Worm (Caenorhabditis elegans) whole organism, young adult: ENCODE measurements around the gene rpb-11.

Experiments
- B0336.3 ChIP-seq: fragments of 200-800 bp; sonication (Bioruptor generic); IDR thresholded peaks from 2 replicates; pipeline ENCODE4 v1.3.6; 2022; ENCODE audit warnings: missing genetic modification characterization, missing compliant biosample characterization
- F37B4.10 ChIP-seq: fragments of 200-800 bp; sonication (Bioruptor generic); IDR thresholded peaks from 2 replicates; pipeline ENCODE4 v1.3.6; 2022; ENCODE audit warnings: missing genetic modification characterization, missing compliant biosample characterization
- F39B2.1 ChIP-seq: fragments of 200-800 bp; sonication (Bioruptor generic); IDR thresholded peaks from 2 replicates; pipeline ENCODE4 v1.3.6; 2022; ENCODE audit warnings: missing genetic modification reagents, missing genetic modification characterization, missing compliant biosample characterization
- K12H6.12 ChIP-seq: fragments of 200-800 bp; sonication (Bioruptor generic); optimal IDR thresholded peaks from 2 replicates; lab custom pipeline; 2018; ENCODE audit warnings: mild to moderate bottlenecking, missing genetic modification characterization, missing compliant biosample characterization
- T07F8.4 ChIP-seq: sonication (generic microtip); optimal IDR thresholded peaks from 2 replicates; lab custom pipeline; 2016; ENCODE audit warnings: mild to moderate bottlenecking, missing genetic modification characterization, moderate library complexity, missing compliant biosample characterization
- T26A5.8 ChIP-seq: sonication (generic microtip); optimal IDR thresholded peaks from 2 replicates; lab custom pipeline; 2016; ENCODE audit warnings: missing genetic modification characterization, missing compliant biosample characterization
- Y67H2A.10 ChIP-seq: fragments of 200-800 bp; sonication (Bioruptor generic); conservative IDR thresholded peaks from 2 replicates; pipeline ENCODE4 v1.3.6; 2022; ENCODE audit warnings: missing genetic modification reagents, missing genetic modification characterization, missing compliant biosample characterization
- Y95B8A.8 ChIP-seq: fragments of 200-800 bp; sonication (Bioruptor generic); IDR thresholded peaks from 2 replicates; pipeline ENCODE4 v1.3.6; 2022; ENCODE audit warnings: missing genetic modification reagents, missing genetic modification characterization, missing compliant biosample characterization
- atf-7 ChIP-seq: sonication (generic microtip); optimal IDR thresholded peaks from 2 replicates; lab custom pipeline; 2017; ENCODE audit warnings: mild to moderate bottlenecking, missing genetic modification characterization, missing compliant biosample characterization
- attf-3 ChIP-seq: fragments of 200-800 bp; sonication (Bioruptor generic); conservative IDR thresholded peaks from 2 replicates; pipeline ENCODE4 v1.3.6; 2022; ENCODE audit warnings: missing genetic modification reagents, missing genetic modification characterization, missing compliant biosample characterization
- ceh-100 ChIP-seq: fragments of 200-800 bp; sonication (Bioruptor generic); IDR thresholded peaks from 2 replicates; pipeline ENCODE4 v1.3.6; 2022; ENCODE audit warnings: missing genetic modification reagents, missing genetic modification characterization, missing compliant biosample characterization
- ceh-91 ChIP-seq: fragments of 200-800 bp; sonication (Bioruptor generic); IDR thresholded peaks from 2 replicates; pipeline ENCODE4 v1.3.6; 2022; ENCODE audit warnings: missing genetic modification reagents, missing genetic modification characterization, missing compliant biosample characterization
- dox-1 ChIP-seq: fragments of 200-800 bp; sonication (Bioruptor generic); IDR thresholded peaks from 2 replicates; pipeline ENCODE4 v1.3.6; 2022; ENCODE audit warnings: missing genetic modification reagents, missing genetic modification characterization, missing compliant biosample characterization
- efl-1 ChIP-seq: fragments of 150-350 bp; optimal IDR thresholded peaks from 2 replicates; lab custom pipeline; 2014; ENCODE audit warnings: missing biosample characterization, missing genetic modification reagents, missing genetic modification characterization
- egrh-3 ChIP-seq: fragments of 200-800 bp; sonication (Bioruptor generic); IDR thresholded peaks from 2 replicates; pipeline ENCODE4 v1.3.6; 2022; ENCODE audit warnings: missing genetic modification reagents, missing genetic modification characterization, missing compliant biosample characterization
- ets-4 ChIP-seq: fragments of 200-800 bp; sonication (Bioruptor generic); optimal IDR thresholded peaks from 2 replicates; lab custom pipeline; 2018; ENCODE audit warnings: mild to moderate bottlenecking, missing genetic modification characterization, missing compliant biosample characterization
- fkh-3 ChIP-seq: sonication (generic microtip); optimal IDR thresholded peaks from 2 replicates; lab custom pipeline; 2016; ENCODE audit warnings: mild to moderate bottlenecking, missing genetic modification characterization, missing compliant biosample characterization
- him-1 ChIP-seq: sonication (generic microtip); optimal IDR thresholded peaks from 2 replicates; lab custom pipeline; 2016; ENCODE audit warnings: missing genotype, missing genetic modification reagents, missing genetic modification characterization, missing compliant biosample characterization
- hlh-26 ChIP-seq: fragments of 200-800 bp; sonication (Bioruptor generic); conservative IDR thresholded peaks from 2 replicates; pipeline ENCODE4 v1.3.6; 2022; ENCODE audit warnings: missing genetic modification reagents, missing genetic modification characterization, missing compliant biosample characterization
- hrde-1 ChIP-seq: sonication (generic microtip); optimal IDR thresholded peaks from 2 replicates; lab custom pipeline; 2016; ENCODE audit warnings: missing genetic modification characterization, mild to moderate bottlenecking, missing compliant biosample characterization, moderate library complexity, missing genotype, missing genetic modification reagents, borderline replicate concordance
- lag-1 ChIP-seq: fragments of 200-800 bp; sonication (Bioruptor generic); IDR thresholded peaks from 2 replicates; pipeline ENCODE4 v1.3.6; 2022; ENCODE audit warnings: missing genetic modification reagents, missing genetic modification characterization, missing compliant biosample characterization
- let-526 ChIP-seq: fragments of 200-800 bp; sonication (Bioruptor generic); IDR thresholded peaks from 2 replicates; pipeline ENCODE4 v1.3.6; 2022; ENCODE audit warnings: missing genetic modification reagents, missing genetic modification characterization, missing compliant biosample characterization
- lin-35 ChIP-seq, 3 experiments: fragments of 150-350 bp in 2 of 3; sonication (generic microtip) in 1 of 3; optimal IDR thresholded peaks; 2 replicates each; lab custom pipeline; 2014 to 2018; ENCODE audit warnings: missing biosample characterization in 3 of 3, missing genetic modification characterization in 3 of 3, missing genetic modification reagents in 3 of 3
- lin-54 ChIP-seq: fragments of 200-800 bp; sonication (Bioruptor generic); optimal IDR thresholded peaks from 2 replicates; lab custom pipeline; 2018; ENCODE audit warnings: mild to moderate bottlenecking, missing genetic modification characterization, missing compliant biosample characterization
- lir-1 ChIP-seq: fragments of 200-800 bp; sonication (Bioruptor generic); conservative IDR thresholded peaks from 2 replicates; pipeline ENCODE4 v1.3.6; 2022; ENCODE audit warnings: missing genetic modification reagents, missing genetic modification characterization, missing compliant biosample characterization
- lsy-27 ChIP-seq: sonication (generic microtip); optimal IDR thresholded peaks from 2 replicates; lab custom pipeline; 2017; ENCODE audit warnings: missing genetic modification characterization, mild to moderate bottlenecking, missing compliant biosample characterization, antibody characterized with exemption, missing genotype, borderline replicate concordance; ENCODE audit not compliant: insufficient read depth
- madf-8 ChIP-seq: fragments of 200-800 bp; sonication (Bioruptor generic); conservative IDR thresholded peaks from 2 replicates; pipeline ENCODE4 v1.3.6; 2022; ENCODE audit warnings: missing genetic modification reagents, missing genetic modification characterization, missing compliant biosample characterization
- mcd-1 ChIP-seq: fragments of 200-800 bp; sonication (Bioruptor generic); IDR thresholded peaks from 2 replicates; pipeline ENCODE4 v1.3.6; 2022; ENCODE audit warnings: missing genetic modification reagents, missing genetic modification characterization, missing compliant biosample characterization
- mel-28 ChIP-seq: sonication (generic microtip); optimal IDR thresholded peaks from 2 replicates; lab custom pipeline; 2016; ENCODE audit warnings: borderline replicate concordance, mild to moderate bottlenecking, missing genetic modification characterization, missing compliant biosample characterization
- nfya-2 ChIP-seq: fragments of 200-800 bp; sonication (Bioruptor generic); IDR thresholded peaks from 2 replicates; pipeline ENCODE4 v1.3.6; 2022; ENCODE audit warnings: missing genetic modification reagents, missing genetic modification characterization, missing compliant biosample characterization
- nfyb-1 ChIP-seq: fragments of 200-800 bp; sonication (Bioruptor generic); IDR thresholded peaks from 2 replicates; pipeline ENCODE4 v1.3.6; 2022; ENCODE audit warnings: missing genetic modification reagents, missing genetic modification characterization, missing compliant biosample characterization
- nhr-120 ChIP-seq: fragments of 200-800 bp; sonication (Bioruptor generic); IDR thresholded peaks from 2 replicates; pipeline ENCODE4 v1.3.6; 2022; ENCODE audit warnings: missing genetic modification characterization, missing compliant biosample characterization
- nhr-179 ChIP-seq: sonication (generic microtip); optimal IDR thresholded peaks from 2 replicates; lab custom pipeline; 2016; ENCODE audit warnings: mild to moderate bottlenecking, missing genetic modification characterization, missing compliant biosample characterization
- nhr-27 ChIP-seq: fragments of 200-800 bp; sonication (Bioruptor generic); optimal IDR thresholded peaks from 2 replicates; lab custom pipeline; 2018; ENCODE audit warnings: mild to moderate bottlenecking, missing genetic modification characterization, moderate library complexity, missing compliant biosample characterization
- pha-4 ChIP-seq: fragments of 150-350 bp; sonication (generic microtip); optimal IDR thresholded peaks from 2 replicates; lab custom pipeline; 2014; ENCODE audit warnings: missing biosample characterization, missing genetic modification reagents, missing genetic modification characterization
- rcor-1 ChIP-seq: fragments of 200-800 bp; sonication (Bioruptor generic); IDR thresholded peaks from 2 replicates; pipeline ENCODE4 v1.3.6; 2022; ENCODE audit warnings: missing genetic modification reagents, missing genetic modification characterization, missing compliant biosample characterization
- rpc-1 ChIP-seq, 2 experiments: fragments of 150-350 bp in 1 of 2; sonication (generic microtip) in 1 of 2; optimal IDR thresholded peaks; 2 replicates each; lab custom pipeline; 2014 to 2018; ENCODE audit warnings: missing biosample characterization in 1 of 2, missing genetic modification characterization in 1 of 2, missing genetic modification reagents in 1 of 2, missing genotype in 1 of 2
- sptf-2 ChIP-seq: fragments of 200-800 bp; sonication (Bioruptor generic); optimal IDR thresholded peaks from 2 replicates; lab custom pipeline; 2018; ENCODE audit warnings: mild to moderate bottlenecking, missing genetic modification characterization, missing compliant biosample characterization
- tbx-9 ChIP-seq: sonication (generic microtip); optimal IDR thresholded peaks from 2 replicates; lab custom pipeline; 2016; ENCODE audit warnings: borderline replicate concordance, missing genetic modification characterization, inconsistent platforms, missing compliant biosample characterization
- xnd-1 ChIP-seq: sonication (generic microtip); optimal IDR thresholded peaks from 2 replicates; lab custom pipeline; 2016; ENCODE audit warnings: missing genotype, missing genetic modification reagents, missing genetic modification characterization, missing compliant biosample characterization
- zfh-2 ChIP-seq: fragments of 200-800 bp; sonication (Bioruptor generic); conservative IDR thresholded peaks from 2 replicates; pipeline ENCODE4 v1.3.6; 2022; ENCODE audit warnings: missing genetic modification reagents, missing genetic modification characterization, missing compliant biosample characterization
- ztf-18 ChIP-seq: sonication (generic microtip); optimal IDR thresholded peaks from 2 replicates; lab custom pipeline; 2016; ENCODE audit warnings: missing genotype, mild to moderate bottlenecking, missing genetic modification characterization, missing compliant biosample characterization
- ztf-22 ChIP-seq: fragments of 200-800 bp; sonication (Bioruptor generic); optimal IDR thresholded peaks from 2 replicates; lab custom pipeline; 2018; ENCODE audit warnings: mild to moderate bottlenecking, missing genetic modification characterization, moderate library complexity, missing compliant biosample characterization
- ztf-26 ChIP-seq: sonication (generic microtip); optimal IDR thresholded peaks from 2 replicates; lab custom pipeline; 2017; ENCODE audit warnings: missing genetic modification characterization, missing compliant biosample characterization
- ztf-6 ChIP-seq: fragments of 200-800 bp; sonication (Bioruptor generic); IDR thresholded peaks from 2 replicates; pipeline ENCODE4 v1.3.6; 2022; ENCODE audit warnings: missing genetic modification reagents, missing genetic modification characterization, missing compliant biosample characterization

rpb-11 gene

DNA sequence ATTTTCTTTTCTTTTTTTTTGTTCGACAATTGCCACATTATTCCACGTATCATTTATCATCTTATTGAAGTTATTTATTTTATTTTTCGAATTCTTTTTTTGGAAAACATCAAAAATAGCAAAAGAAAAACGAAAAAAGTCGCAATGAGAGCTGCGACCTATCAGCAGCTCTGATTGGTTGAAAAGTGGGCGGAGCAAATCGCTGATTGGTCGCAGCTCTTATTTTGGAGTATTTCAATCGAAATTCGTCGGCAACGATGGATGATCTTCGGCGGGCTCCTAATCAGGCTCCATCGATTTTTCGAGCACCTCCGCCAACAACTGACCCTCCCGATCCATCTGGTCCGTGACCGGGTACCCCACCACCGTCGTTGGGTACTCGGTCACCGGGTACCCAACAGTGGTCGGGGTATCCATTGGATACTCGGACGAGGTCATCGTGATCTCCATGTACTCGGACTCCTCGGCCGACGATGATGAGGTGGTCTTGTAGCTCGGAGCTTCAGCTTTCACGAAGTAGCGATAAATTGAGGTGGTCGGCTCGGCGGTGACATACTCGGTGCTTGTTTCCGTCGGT, 30.0 kb downstream of the rpb-11 start:
- no peak for TF ChIP-seq ztf-22 (GFP tag; lab: Kevin White, UChicago)
- 0 out of 2 replicates have a peak, but pooled peaks have one; percentile 11 for TF ChIP-seq mcd-1 (GFP tag; lab: Robert Waterston, UW)
- no peak for TF ChIP-seq efl-1
- peak; percentile 66 for TF ChIP-seq zfh-2 (GFP tag; lab: Robert Waterston, UW)
- TF ChIP-seq him-1 = peak; percentile 15
- peak; percentile 62; the same call in 1 of the 2 replicates for TF ChIP-seq nfya-2 (GFP tag; lab: Robert Waterston, UW)
- TF ChIP-seq attf-3 (GFP tag; lab: Robert Waterston, UW) = no peak
- TF ChIP-seq egrh-3 = peak; percentile 40; the same call in 1 of the 2 replicates
- peak; percentile 94 for TF ChIP-seq nfyb-1 (GFP tag; lab: Robert Waterston, UW)
- no peak for TF ChIP-seq mel-28 (tag; lab: Kevin White, UChicago)

DNA sequence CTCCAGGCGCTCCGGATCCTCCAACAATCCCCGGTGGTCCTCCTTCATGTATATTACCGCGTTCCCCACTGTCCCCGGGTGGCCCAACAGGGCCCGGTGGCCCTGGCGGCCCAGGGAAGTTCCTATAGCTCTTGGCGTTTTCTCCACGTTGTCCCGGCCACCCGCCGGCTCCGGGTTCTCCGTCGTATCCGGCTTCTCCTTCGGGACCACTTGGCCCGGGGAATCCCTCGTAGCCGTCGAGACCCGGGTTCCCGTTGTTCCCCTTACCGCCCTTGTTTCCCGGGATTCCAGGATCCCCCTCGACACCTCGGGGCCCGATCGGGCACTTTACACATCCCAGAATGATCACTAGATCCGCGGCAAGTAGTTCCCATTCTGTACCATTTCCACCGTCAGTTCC, 31.3 kb downstream of the rpb-11 start:
- peak; percentile 89 for TF ChIP-seq egrh-3
- TF ChIP-seq T07F8.4 = no peak
- no peak for TF ChIP-seq Y95B8A.8
- no peak for TF ChIP-seq Y67H2A.10 (GFP tag; lab: Robert Waterston, UW)
- no peak for TF ChIP-seq ztf-26
- TF ChIP-seq nfya-2 (GFP tag; lab: Robert Waterston, UW) = no peak
- no peak for TF ChIP-seq atf-7
- no peak for TF ChIP-seq ets-4 (GFP tag; lab: Kevin White, UChicago)
- no peak for TF ChIP-seq rcor-1 (GFP tag; lab: Robert Waterston, UW)
- TF ChIP-seq lag-1 (GFP tag; lab: Robert Waterston, UW) = no peak
- TF ChIP-seq B0336.3 = no peak
- TF ChIP-seq ztf-18 (tag; lab: Kevin White, UChicago) = no peak
- no peak for TF ChIP-seq ztf-6
- TF ChIP-seq lin-35 (GFP tag; optimal IDR thresholded peaks at IDR 0.05; lab: Kevin White, UChicago) = no peak
- no peak for TF ChIP-seq T26A5.8 (tag; lab: Kevin White, UChicago)
- 0 out of 2 replicates have a peak, but pooled peaks have one; percentile 39 for TF ChIP-seq F37B4.10 (GFP tag; lab: Robert Waterston, UW)
- TF ChIP-seq lsy-27 = no peak
- TF ChIP-seq lir-1 (GFP tag; lab: Robert Waterston, UW) = no peak
- TF ChIP-seq ztf-22 (GFP tag; lab: Kevin White, UChicago) = no peak
- no peak for TF ChIP-seq pha-4
- TF ChIP-seq nhr-179 = no peak
- no peak for TF ChIP-seq ceh-100 (GFP tag; lab: Robert Waterston, UW)
- no peak for TF ChIP-seq hlh-26
- TF ChIP-seq zfh-2 (GFP tag; lab: Robert Waterston, UW) = peak; percentile 87

DNA sequence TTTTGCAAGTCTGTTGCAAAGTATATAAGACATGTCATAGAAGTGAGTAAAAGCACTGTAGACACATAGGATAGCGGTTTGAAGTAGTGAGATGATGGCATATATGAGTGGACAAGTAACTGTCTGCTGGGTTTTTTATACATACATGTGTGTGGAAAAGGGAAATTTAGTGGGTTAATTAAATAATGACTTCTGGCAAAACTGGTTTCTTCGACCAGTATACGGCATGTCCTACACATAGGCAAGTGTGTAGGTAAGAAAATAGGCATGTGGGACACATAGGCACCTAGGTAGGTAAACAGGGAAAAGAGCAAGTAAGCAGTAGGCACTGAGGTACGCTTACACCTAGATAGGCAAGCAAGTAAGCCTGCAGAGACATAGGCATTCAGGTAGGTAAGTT, 34.7 kb downstream of the rpb-11 start, which contains the start of gene col-87:
Gene col-87 (minus strand): TSS at position 101 of the 400 bp plus-strand sequence.
- TF ChIP-seq sptf-2 (GFP tag; lab: Kevin White, UChicago) (no peak), ceh-91 (no peak), F39B2.1 (GFP tag; lab: Robert Waterston, UW) (no peak), let-526 (GFP tag; lab: Robert Waterston, UW) (no peak), hrde-1 (no peak), lag-1 (GFP tag; lab: Robert Waterston, UW) (no peak), xnd-1 (tag; lab: Kevin White, UChicago) (no peak), lin-54 (GFP tag; lab: Kevin White, UChicago) (no peak), lin-35 (GFP tag; optimal IDR thresholded peaks at IDR 0.05; lab: Kevin White, UChicago) (no peak), nhr-120 (GFP tag; lab: Robert Waterston, UW) (no peak), nhr-27 (no peak), tbx-9 (tag; lab: Kevin White, UChicago) (no peak), mcd-1 (GFP tag; lab: Robert Waterston, UW) (no peak), T26A5.8 (tag; lab: Kevin White, UChicago) (no peak), K12H6.12 (no peak), madf-8 (GFP tag; lab: Robert Waterston, UW) (no peak), dox-1 (no peak), fkh-3 (tag; lab: Kevin White, UChicago) (no peak), rpc-1 (optimal IDR thresholded peaks at IDR 0.05; lab: Kevin White, UChicago) (no peak), rpc-1 (tag; optimal IDR thresholded peaks at IDR 0.05; lab: Kevin White, UChicago) (no peak)
